Worm (Caenorhabditis elegans): ENCODE measurements around the gene moa-1.

ce11 chrIII:2015494-2015893 lies 45.8 kb upstream of the moa-1 start:
- TF ChIP-seq elt-2 (tag; optimal IDR thresholded peaks at IDR 0.05) (no peak), lsy-2 (tag; optimal IDR thresholded peaks at IDR 0.05) (no peak), nhr-76 (tag; optimal IDR thresholded peaks at IDR 0.05) (no peak)
